Worm (Caenorhabditis elegans): ENCODE results near the gene str-173.

DNA sequence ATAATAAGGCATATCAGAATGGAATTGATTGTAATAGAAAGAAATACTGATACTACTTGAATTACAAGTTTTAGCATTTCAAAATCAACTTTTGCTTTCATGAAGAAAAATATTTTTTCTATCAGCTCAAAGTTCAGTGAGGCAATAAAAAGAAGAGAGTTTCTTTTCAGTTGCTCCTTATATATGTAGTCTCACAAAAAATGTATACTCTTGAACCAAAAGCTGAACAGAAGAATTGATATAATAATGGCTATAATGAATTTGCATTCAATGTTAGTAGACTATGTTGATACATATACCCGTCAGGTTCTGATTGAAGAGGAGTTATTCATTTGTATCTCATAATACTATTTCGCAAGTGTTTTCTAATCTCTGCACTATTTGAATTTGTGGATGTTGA is 13.0 kb downstream of the str-173 start, which contains the start of gene str-174:
- TF ChIP-seq daf-12 (tag; optimal IDR thresholded peaks at IDR 0.05), result no peak
- no peak for TF ChIP-seq unc-39 (tag; optimal IDR thresholded peaks at IDR 0.05)
- TF ChIP-seq hmg-11 (tag; optimal IDR thresholded peaks at IDR 0.05), result no peak
- TF ChIP-seq ceh-9 (tag; optimal IDR thresholded peaks at IDR 0.05), result no peak
- TF ChIP-seq ztf-4 (tag; optimal IDR thresholded peaks at IDR 0.05), result no peak
- no peak for TF ChIP-seq R02D3.7 (tag; optimal IDR thresholded peaks at IDR 0.05)
- TF ChIP-seq ama-1 (optimal IDR thresholded peaks at IDR 0.05), result no peak
- no peak for TF ChIP-seq pha-4 (tag; optimal IDR thresholded peaks at IDR 0.05)
- no peak for TF ChIP-seq nhr-11 (tag; optimal IDR thresholded peaks at IDR 0.05)
- no peak for TF ChIP-seq nhr-12 (tag; optimal IDR thresholded peaks at IDR 0.05)
- no peak for TF ChIP-seq unc-62 (GFP tag; optimal IDR thresholded peaks at IDR 0.05)
- no peak for TF ChIP-seq nhr-67 (tag; optimal IDR thresholded peaks at IDR 0.05)
- no peak for TF ChIP-seq ceh-16 (tag; optimal IDR thresholded peaks at IDR 0.05)
